Fruit fly (Drosophila melanogaster) whole organism, pupa: ENCODE measurements around the gene CG16959.

Experiments
- CG10348 ChIP-seq: fragments of 200-800 bp; sonication (Bioruptor generic); IDR thresholded peaks from 2 replicates; pipeline ENCODE4 v1.3.6; 2022; ENCODE audit warnings: missing biosample characterization, missing genetic modification characterization
- CG12605 ChIP-seq: fragments of 200-800 bp; sonication (Bioruptor generic); IDR thresholded peaks from 2 replicates; pipeline ENCODE4 v1.3.6; 2022; ENCODE audit warnings: missing biosample characterization, missing genetic modification characterization
- CG13204 ChIP-seq: fragments of 200-800 bp; sonication (Bioruptor generic); optimal IDR thresholded peaks from 2 replicates; lab custom pipeline; 2018; ENCODE audit warnings: missing biosample characterization, mild to moderate bottlenecking, missing genetic modification characterization, moderate library complexity
- CG14655 ChIP-seq: fragments of 200-800 bp; sonication (Bioruptor generic); optimal IDR thresholded peaks from 3 replicates; lab custom pipeline; 2017; ENCODE audit warnings: mild to moderate bottlenecking, missing biosample characterization, missing genetic modification reagents, missing genetic modification characterization
- CG15710 ChIP-seq: fragments of 200-800 bp; sonication (Bioruptor generic); optimal IDR thresholded peaks from 2 replicates; lab custom pipeline; 2018; ENCODE audit warnings: missing biosample characterization, mild to moderate bottlenecking, missing genetic modification characterization, moderate library complexity
- CG17806 ChIP-seq: fragments of 200-800 bp; sonication (Bioruptor generic); optimal IDR thresholded peaks from 2 replicates; lab custom pipeline; 2018; ENCODE audit warnings: missing biosample characterization, mild to moderate bottlenecking, missing genetic modification characterization, moderate library complexity
- CG32121 ChIP-seq: fragments of 200-800 bp; sonication (Bioruptor generic); IDR thresholded peaks from 2 replicates; pipeline ENCODE4 v1.3.6; 2022; ENCODE audit warnings: missing biosample characterization, missing genetic modification characterization
- CG34367 ChIP-seq: fragments of 200-800 bp; sonication (Bioruptor generic); optimal IDR thresholded peaks from 2 replicates; lab custom pipeline; 2018; ENCODE audit warnings: missing biosample characterization, mild to moderate bottlenecking, missing genetic modification characterization
- CG4496 ChIP-seq: fragments of 200-800 bp; sonication (Bioruptor generic); IDR thresholded peaks from 3 replicates; pipeline ENCODE4 v1.3.6; 2022; ENCODE audit warnings: missing biosample characterization, missing genetic modification characterization
- CG8159 ChIP-seq: fragments of 200-800 bp; sonication (Bioruptor generic); optimal IDR thresholded peaks from 3 replicates; lab custom pipeline; 2018; ENCODE audit warnings: missing biosample characterization, mild to moderate bottlenecking, missing genetic modification characterization, moderate library complexity
- CG8301 ChIP-seq: fragments of 200-800 bp; sonication (Bioruptor generic); optimal IDR thresholded peaks from 2 replicates; lab custom pipeline; 2018; ENCODE audit warnings: missing biosample characterization, mild to moderate bottlenecking, missing genetic modification characterization
- CG9948 ChIP-seq: fragments of 200-800 bp; sonication (Bioruptor generic); optimal IDR thresholded peaks from 2 replicates; lab custom pipeline; 2018; ENCODE audit warnings: missing biosample characterization, mild to moderate bottlenecking, missing genetic modification characterization, moderate library complexity
- D1 ChIP-seq: fragments of 200-800 bp; sonication (Bioruptor generic); optimal IDR thresholded peaks from 2 replicates; lab custom pipeline; 2018; ENCODE audit warnings: missing biosample characterization, mild to moderate bottlenecking, missing genetic modification characterization, moderate library complexity
- EcR ChIP-seq: fragments of 200-800 bp; sonication (Bioruptor generic); optimal IDR thresholded peaks from 3 replicates; lab custom pipeline; 2019; ENCODE audit warnings: missing biosample characterization, missing genetic modification characterization, mild to moderate bottlenecking, moderate library complexity, missing genetic modification reagents
- Ets98B ChIP-seq: fragments of 200-800 bp; sonication (Bioruptor generic); IDR thresholded peaks from 2 replicates; pipeline ENCODE4 v1.3.6; 2022; ENCODE audit warnings: missing biosample characterization, missing genetic modification characterization
- Pif1A ChIP-seq: fragments of 200-800 bp; sonication (Bioruptor generic); optimal IDR thresholded peaks from 3 replicates; lab custom pipeline; 2016; ENCODE audit warnings: missing biosample characterization, missing genetic modification characterization
- Pif1B ChIP-seq: fragments of 200-800 bp; sonication (Bioruptor generic); optimal IDR thresholded peaks from 3 replicates; lab custom pipeline; 2016; ENCODE audit warnings: missing biosample characterization, missing genetic modification characterization
- Snoo ChIP-seq: fragments of 200-800 bp; sonication (Bioruptor generic); optimal IDR thresholded peaks from 3 replicates; lab custom pipeline; 2017; ENCODE audit warnings: missing biosample characterization, mild to moderate bottlenecking, missing genetic modification characterization, inconsistent platforms
- fd96Ca ChIP-seq: fragments of 200-800 bp; sonication (Bioruptor generic); IDR thresholded peaks from 3 replicates; pipeline ENCODE4 v1.3.6; 2022; ENCODE audit warnings: missing biosample characterization, missing genetic modification characterization
- gl ChIP-seq: fragments of 200-800 bp; sonication (Bioruptor generic); optimal IDR thresholded peaks from 2 replicates; lab custom pipeline; 2018; ENCODE audit warnings: missing biosample characterization, mild to moderate bottlenecking, missing genetic modification characterization
- rn ChIP-seq: fragments of 200-800 bp; sonication (Bioruptor generic); IDR thresholded peaks from 2 replicates; pipeline ENCODE4 v1.3.6; 2022; ENCODE audit warnings: missing biosample characterization, missing genetic modification characterization

CG16959 gene

dm6 chr3L:15103988-15104848 lies 20.9 kb downstream of the CG16959 start:
- TF ChIP-seq fd96Ca (GFP tag; lab: Robert Waterston, UW): peak; percentile 24; the same call in 1 of the 3 replicates
- no peak for TF ChIP-seq CG12605 (GFP tag; lab: Robert Waterston, UW)
- no peak for TF ChIP-seq CG8301 (tag; lab: Kevin White, UChicago)
- no peak for TF ChIP-seq CG4496 (GFP tag; lab: Robert Waterston, UW)
- no peak for TF ChIP-seq D1 (tag; lab: Kevin White, UChicago)
- no peak for TF ChIP-seq CG14655 (GFP tag; lab: Kevin White, UChicago)
- no peak for TF ChIP-seq CG8159 (tag; lab: Kevin White, UChicago)
- TF ChIP-seq Ets98B: no peak
- peak; percentile 4 for TF ChIP-seq CG17806 (tag; lab: Kevin White, UChicago)
- no peak for TF ChIP-seq Pif1A (GFP tag; lab: Kevin White, UChicago)
- TF ChIP-seq CG15710 (tag; lab: Kevin White, UChicago): no peak
- peak; percentile 19 for TF ChIP-seq Snoo (tag; lab: Kevin White, UChicago)
- TF ChIP-seq CG34367 (tag; lab: Kevin White, UChicago): no peak
- no peak for TF ChIP-seq gl (tag; lab: Kevin White, UChicago)
- TF ChIP-seq Pif1B (GFP tag; lab: Kevin White, UChicago): peak; percentile 33
- TF ChIP-seq CG32121: no peak; the same call in 1 of the 2 replicates
- TF ChIP-seq rn: no peak
- peak; percentile 49 for TF ChIP-seq EcR (GFP tag; lab: Kevin White, UChicago)
- peak; percentile 99 for TF ChIP-seq CG13204 (GFP tag; lab: Kevin White, UChicago)
- TF ChIP-seq CG9948: no peak
- TF ChIP-seq CG10348 (GFP tag; lab: Robert Waterston, UW): no peak

- no peak for TF ChIP-seq D1 (tag; lab: Kevin White, UChicago)
- TF ChIP-seq CG34367 (tag; lab: Kevin White, UChicago): peak; percentile 38
- peak; percentile 13 for TF ChIP-seq CG8301 (tag; lab: Kevin White, UChicago)
- peak; percentile 5 for TF ChIP-seq Pif1A (GFP tag; lab: Kevin White, UChicago)
- TF ChIP-seq CG32121: no peak
- TF ChIP-seq gl (tag; lab: Kevin White, UChicago): no peak
- 0 out of 3 replicates have a peak, but pooled peaks have one; percentile 12 for TF ChIP-seq fd96Ca (GFP tag; lab: Robert Waterston, UW)
- TF ChIP-seq rn: no peak
- TF ChIP-seq Pif1B (GFP tag; lab: Kevin White, UChicago): no peak
- peak; percentile 31 for TF ChIP-seq Ets98B
- peak; percentile 96 for TF ChIP-seq CG13204 (GFP tag; lab: Kevin White, UChicago)
- TF ChIP-seq CG8159 (tag; lab: Kevin White, UChicago): peak; percentile 49
- TF ChIP-seq EcR (GFP tag; lab: Kevin White, UChicago): peak; percentile 49
- TF ChIP-seq CG14655 (GFP tag; lab: Kevin White, UChicago): peak; percentile 49
- TF ChIP-seq CG4496 (GFP tag; lab: Robert Waterston, UW): peak; percentile 54; the same call in 1 of the 3 replicates
- TF ChIP-seq Snoo (tag; lab: Kevin White, UChicago): no peak
- TF ChIP-seq CG12605 (GFP tag; lab: Robert Waterston, UW): no peak
- TF ChIP-seq CG9948: peak; percentile 25
- TF ChIP-seq CG15710 (tag; lab: Kevin White, UChicago): peak; percentile 49
- no peak for TF ChIP-seq CG10348 (GFP tag; lab: Robert Waterston, UW)
- TF ChIP-seq CG17806 (tag; lab: Kevin White, UChicago): peak; percentile 31
These were observed 22.3 kb downstream of the CG16959 start for dm6 chr3L:15102669-15103309.

DNA sequence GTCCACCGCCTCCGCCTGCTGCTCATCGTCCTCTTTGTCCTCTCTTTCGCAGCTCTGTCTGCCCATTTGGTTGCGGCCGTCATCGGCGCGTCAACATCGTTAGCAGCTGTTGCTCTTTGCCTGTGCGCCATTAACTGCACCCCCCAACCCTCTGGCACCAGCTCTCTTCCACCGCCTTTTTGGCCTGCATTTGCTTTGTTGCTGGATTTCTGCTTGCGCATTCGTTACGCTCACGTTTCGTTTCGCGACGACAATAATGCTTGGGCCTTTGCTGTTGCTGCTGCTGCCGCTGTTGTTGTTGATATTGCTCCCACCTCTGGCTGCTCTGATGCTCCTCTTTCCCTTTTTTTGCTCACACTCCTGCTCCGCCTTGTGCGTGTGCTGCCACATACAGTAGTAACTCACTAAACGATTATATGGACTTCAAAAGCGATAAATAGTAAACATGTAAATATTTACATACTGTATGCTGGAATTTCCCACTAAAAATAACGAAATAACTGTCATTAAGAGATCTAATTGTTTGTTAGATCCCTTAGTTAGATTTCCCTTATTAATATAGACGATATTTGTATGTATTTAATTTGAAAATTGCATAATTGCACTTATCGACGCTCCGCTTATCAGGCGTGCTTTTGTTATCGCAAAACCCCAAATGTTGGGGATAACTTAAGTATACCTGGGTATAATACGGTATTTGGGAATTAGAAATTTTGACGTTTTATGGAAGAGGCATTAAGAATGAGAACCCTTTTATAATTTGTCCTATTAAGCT lies 23.3 kb downstream of the CG16959 start:
- TF ChIP-seq CG4496 (GFP tag; lab: Robert Waterston, UW): peak; percentile 71; the same call in 2 of the 3 replicates
- TF ChIP-seq D1 (tag; lab: Kevin White, UChicago): peak; percentile 12
- no peak for TF ChIP-seq Pif1B (GFP tag; lab: Kevin White, UChicago)
- peak; percentile 37 for TF ChIP-seq CG15710 (tag; lab: Kevin White, UChicago)
- peak; percentile 8 for TF ChIP-seq gl (tag; lab: Kevin White, UChicago)
- TF ChIP-seq rn: no peak
- peak; percentile 60 for TF ChIP-seq CG32121
- peak; percentile 52 for TF ChIP-seq CG8159 (tag; lab: Kevin White, UChicago)
- TF ChIP-seq CG14655 (GFP tag; lab: Kevin White, UChicago): peak; percentile 2
- TF ChIP-seq CG10348 (GFP tag; lab: Robert Waterston, UW): 0 out of 2 replicates have a peak, but pooled peaks have one; percentile 7
- peak; percentile 18 for TF ChIP-seq CG8301 (tag; lab: Kevin White, UChicago)
- TF ChIP-seq CG17806 (tag; lab: Kevin White, UChicago): peak; percentile 25
- peak; percentile 47; the same call in 1 of the 2 replicates for TF ChIP-seq Ets98B
- peak; percentile 99 for TF ChIP-seq CG13204 (GFP tag; lab: Kevin White, UChicago)
- TF ChIP-seq CG9948: peak; percentile 7
- peak; percentile 25; the same call in 1 of the 3 replicates for TF ChIP-seq fd96Ca (GFP tag; lab: Robert Waterston, UW)
- no peak for TF ChIP-seq Pif1A (GFP tag; lab: Kevin White, UChicago)
- TF ChIP-seq EcR (GFP tag; lab: Kevin White, UChicago): peak; percentile 83
- TF ChIP-seq Snoo (tag; lab: Kevin White, UChicago): peak; percentile 22
- peak; percentile 5 for TF ChIP-seq CG34367 (tag; lab: Kevin White, UChicago)
- no peak; the same call in 1 of the 2 replicates for TF ChIP-seq CG12605 (GFP tag; lab: Robert Waterston, UW)
